Worm (Caenorhabditis elegans): ENCODE measurements around the gene M110.10.

M110.10 gene

DNA sequence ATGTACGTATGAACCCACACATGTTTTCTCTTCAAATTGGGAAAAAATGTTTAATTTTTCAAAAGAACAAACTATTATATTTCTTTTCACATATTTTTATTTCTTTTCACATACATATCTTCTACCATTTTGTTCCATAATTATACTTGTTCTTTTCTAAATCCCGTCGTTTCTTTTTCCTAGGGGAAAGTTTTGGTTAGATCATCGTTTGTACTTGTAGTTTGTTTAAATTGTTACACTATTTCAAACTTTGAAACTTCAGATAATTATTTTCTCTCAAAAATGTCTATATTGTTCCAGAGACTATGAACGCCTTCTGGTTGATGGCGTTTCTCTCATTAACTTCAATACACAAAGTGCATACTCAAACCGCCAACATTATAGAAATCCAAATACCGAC lies 41.7 kb upstream of the M110.10 start, which contains the start of gene F35C11.7:
Gene F35C11.7, plus strand, starts transcription at position 301 of the 400 bp plus-strand sequence.
- TF ChIP-seq somi-1 (GFP tag; optimal IDR thresholded peaks at IDR 0.05): no peak
- no peak for TF ChIP-seq F52B5.7 (tag; optimal IDR thresholded peaks at IDR 0.05)
- TF ChIP-seq nhr-179 (tag; optimal IDR thresholded peaks at IDR 0.05): no peak
- TF ChIP-seq snpc-1.1 (tag; optimal IDR thresholded peaks at IDR 0.05; ENCODE audit: insufficient read depth): no peak
- no peak for TF ChIP-seq mes-4 (tag; optimal IDR thresholded peaks at IDR 0.05)
- no peak for TF ChIP-seq ztf-18 (tag; optimal IDR thresholded peaks at IDR 0.05)
- TF ChIP-seq lag-1 (GFP tag; IDR thresholded peaks at IDR 0.05): no peak
- TF ChIP-seq F57A8.1 (GFP tag; optimal IDR thresholded peaks at IDR 0.05): no peak
- no peak for TF ChIP-seq ztf-28 (GFP tag; IDR thresholded peaks at IDR 0.05)
- no peak for TF ChIP-seq C06A6.2 (GFP tag; conservative IDR thresholded peaks at IDR 0.05)
- no peak for TF ChIP-seq nhr-27 (tag; optimal IDR thresholded peaks at IDR 0.05)
- no peak for TF ChIP-seq B0019.2 (GFP tag; conservative IDR thresholded peaks at IDR 0.05)
- no peak for TF ChIP-seq sptf-2 (GFP tag; optimal IDR thresholded peaks at IDR 0.05)
- no peak for TF ChIP-seq tbx-9 (tag; optimal IDR thresholded peaks at IDR 0.05; ENCODE audit: borderline replicate concordance)
- TF ChIP-seq hmg-1.2 (GFP tag; IDR thresholded peaks at IDR 0.05): no peak
- TF ChIP-seq madf-6 (GFP tag; IDR thresholded peaks at IDR 0.05): no peak
- no peak for TF ChIP-seq ceh-40 (GFP tag; IDR thresholded peaks at IDR 0.05)
- no peak for TF ChIP-seq ets-4 (GFP tag; optimal IDR thresholded peaks at IDR 0.05)

- TF ChIP-seq snpc-1.1 (tag; optimal IDR thresholded peaks at IDR 0.05; ENCODE audit: insufficient read depth) (no peak), egl-18 (GFP tag; IDR thresholded peaks at IDR 0.05) (no peak), F39B2.1 (GFP tag; IDR thresholded peaks at IDR 0.05) (no peak), Y53G8AR.9 (GFP tag; conservative IDR thresholded peaks at IDR 0.05) (no peak), snpc-3.4 (tag; optimal IDR thresholded peaks at IDR 0.05) (peak; percentile 29), dox-1 (GFP tag; IDR thresholded peaks at IDR 0.05) (peak; percentile 21; the same call in 1 of the 2 replicates), ama-1 (optimal IDR thresholded peaks at IDR 0.05) (no peak), ama-1 (GFP tag; optimal IDR thresholded peaks at IDR 0.05) (no peak), F52B5.7 (tag; optimal IDR thresholded peaks at IDR 0.05) (no peak), dpl-1 (GFP tag; optimal IDR thresholded peaks at IDR 0.05) (peak; percentile 66), akir-1 (GFP tag; optimal IDR thresholded peaks at IDR 0.05) (no peak), Y56A3A.18 (GFP tag; IDR thresholded peaks at IDR 0.05) (no peak), B0336.3 (GFP tag; IDR thresholded peaks at IDR 0.05) (no peak), Y95B8A.8 (GFP tag; IDR thresholded peaks at IDR 0.05) (no peak), him-1 (tag; optimal IDR thresholded peaks at IDR 0.05) (peak; percentile 13), Y79H2A.3 (GFP tag; conservative IDR thresholded peaks at IDR 0.05) (no peak), tlf-1 (GFP tag; optimal IDR thresholded peaks at IDR 0.05) (no peak), F49E8.2 (tag; optimal IDR thresholded peaks at IDR 0.05; ENCODE audit: insufficient read depth) (no peak), ets-4 (GFP tag; optimal IDR thresholded peaks at IDR 0.05) (no peak), F33H1.4 (GFP tag; IDR thresholded peaks at IDR 0.05) (peak; percentile 67), nfya-2 (GFP tag; IDR thresholded peaks at IDR 0.05) (no peak), lsy-27 (tag; optimal IDR thresholded peaks at IDR 0.05; ENCODE audit: borderline replicate concordance, insufficient read depth) (no peak), T26A5.8 (tag; optimal IDR thresholded peaks at IDR 0.05) (no peak), F22D6.2 (tag; optimal IDR thresholded peaks at IDR 0.05) (no peak), nhr-80 (tag; optimal IDR thresholded peaks at IDR 0.05) (no peak), attf-6 (GFP tag; IDR thresholded peaks at IDR 0.05) (no peak), K11D2.4 (GFP tag; IDR thresholded peaks at IDR 0.05) (no peak), chd-7 (tag; optimal IDR thresholded peaks at IDR 0.05) (no peak), C17E4.6 (GFP tag; IDR thresholded peaks at IDR 0.05) (no peak), lsl-1 (GFP tag; optimal IDR thresholded peaks at IDR 0.05) (peak; percentile 93), lin-40 (tag; optimal IDR thresholded peaks at IDR 0.05) (no peak), sdz-38 (tag; optimal IDR thresholded peaks at IDR 0.05) (no peak), repo-1 (tag; optimal IDR thresholded peaks at IDR 0.05) (no peak)
These were observed 39.0 kb upstream of the M110.10 start, which contains the start of gene F35C11.5 for ce11 chrII:8253160-8253793. Gene F35C11.5, plus strand, starts transcription at chrII:8253743.

Measured in whole organism, young adult.